Worm (Caenorhabditis elegans): ENCODE measurements around the gene lbp-4.

- TF ChIP-seq nhr-12 (tag; optimal IDR thresholded peaks at IDR 0.05) = no peak
- no peak for TF ChIP-seq nhr-129 (tag; optimal IDR thresholded peaks at IDR 0.05)
- no peak for TF ChIP-seq ZK546.5 (tag; optimal IDR thresholded peaks at IDR 0.05)
- no peak for TF ChIP-seq blmp-1 (tag; optimal IDR thresholded peaks at IDR 0.05; ENCODE audit: insufficient read depth)
- TF ChIP-seq R02D3.7 (tag; optimal IDR thresholded peaks at IDR 0.05) = no peak
- no peak for TF ChIP-seq nhr-237 (tag; optimal IDR thresholded peaks at IDR 0.05)
- no peak for TF ChIP-seq snpc-4 (tag; optimal IDR thresholded peaks at IDR 0.05)
- no peak for TF ChIP-seq ama-1 (optimal IDR thresholded peaks at IDR 0.05)
- TF ChIP-seq nhr-77 (tag; optimal IDR thresholded peaks at IDR 0.05) = no peak
- no peak for TF ChIP-seq unc-55 (GFP tag; optimal IDR thresholded peaks at IDR 0.05)
- TF ChIP-seq zag-1 (tag; optimal IDR thresholded peaks at IDR 0.05) = no peak
- TF ChIP-seq lin-13 (GFP tag; optimal IDR thresholded peaks at IDR 0.05) = no peak
- no peak for TF ChIP-seq mdl-1 (tag; optimal IDR thresholded peaks at IDR 0.05)
Measured at ce11 chrV:7798079-7798478, 22.3 kb upstream of the lbp-4 start, which contains the start of gene ZK742.7.

Data from whole organism, L2 larva.